Worm (Caenorhabditis elegans): Measurements from ENCODE around the gene cmtr-1.

ce11 chrII:15014380-15014779, 11.5 kb upstream of the cmtr-1 start, which contains the start of gene Y53F4B.51:
- TF ChIP-seq nhr-28 (tag; optimal IDR thresholded peaks at IDR 0.05) (no peak), ama-1 (optimal IDR thresholded peaks at IDR 0.05) (no peak), ZK546.5 (tag; optimal IDR thresholded peaks at IDR 0.05) (no peak), nhr-237 (tag; optimal IDR thresholded peaks at IDR 0.05) (no peak), snpc-4 (tag; optimal IDR thresholded peaks at IDR 0.05) (no peak), lin-39 (tag; optimal IDR thresholded peaks at IDR 0.05) (no peak), fkh-10 (GFP tag; optimal IDR thresholded peaks at IDR 0.05) (no peak), zag-1 (tag; optimal IDR thresholded peaks at IDR 0.05) (no peak), ztf-4 (tag; optimal IDR thresholded peaks at IDR 0.05) (no peak), unc-39 (tag; optimal IDR thresholded peaks at IDR 0.05) (no peak), tbx-2 (tag; optimal IDR thresholded peaks at IDR 0.05) (no peak), egl-27 (tag; optimal IDR thresholded peaks at IDR 0.05) (no peak)

Measured in whole organism, L3 larva.